Worm (Caenorhabditis elegans) whole organism, late embryonic: Measurements from ENCODE around the gene dct-14.

ENCODE experiments used
- hlh-15 ChIP-seq: sonication (generic microtip); optimal IDR thresholded peaks from 2 replicates; lab custom pipeline; 2016; ENCODE audit warnings: missing genetic modification characterization, missing compliant biosample characterization
- pag-3 ChIP-seq: sonication (generic microtip); optimal IDR thresholded peaks from 2 replicates; lab custom pipeline; 2016; ENCODE audit warnings: missing compliant biosample characterization, missing genetic modification characterization, borderline replicate concordance
- tbx-7 ChIP-seq: sonication (generic microtip); optimal IDR thresholded peaks from 2 replicates; lab custom pipeline; 2016; ENCODE audit warnings: missing genotype, missing genetic modification characterization, missing compliant biosample characterization

ce11 chrV:20525816-20526459 is 25.6 kb upstream of the dct-14 start, which contains the start of the genes srh-166 and Y38H6C.24:
- TF ChIP-seq hlh-15 (tag; lab: Kevin White, UChicago) (no peak), pag-3 (no peak), tbx-7 (no peak)
